Fruit fly (Drosophila melanogaster) whole organism, pupa: ENCODE measurements around the gene CG34170.

Experiments
- CG10348 ChIP-seq: fragments of 200-800 bp; sonication (Bioruptor generic); IDR thresholded peaks from 2 replicates; pipeline ENCODE4 v1.3.6; 2022; ENCODE audit warnings: missing biosample characterization, missing genetic modification characterization
- CG12605 ChIP-seq: fragments of 200-800 bp; sonication (Bioruptor generic); IDR thresholded peaks from 2 replicates; pipeline ENCODE4 v1.3.6; 2022; ENCODE audit warnings: missing biosample characterization, missing genetic modification characterization
- CG13204 ChIP-seq: fragments of 200-800 bp; sonication (Bioruptor generic); optimal IDR thresholded peaks from 2 replicates; lab custom pipeline; 2018; ENCODE audit warnings: missing biosample characterization, mild to moderate bottlenecking, missing genetic modification characterization, moderate library complexity
- CG14655 ChIP-seq: fragments of 200-800 bp; sonication (Bioruptor generic); optimal IDR thresholded peaks from 3 replicates; lab custom pipeline; 2017; ENCODE audit warnings: mild to moderate bottlenecking, missing biosample characterization, missing genetic modification reagents, missing genetic modification characterization
- CG15710 ChIP-seq: fragments of 200-800 bp; sonication (Bioruptor generic); optimal IDR thresholded peaks from 2 replicates; lab custom pipeline; 2018; ENCODE audit warnings: missing biosample characterization, mild to moderate bottlenecking, missing genetic modification characterization, moderate library complexity
- CG17806 ChIP-seq: fragments of 200-800 bp; sonication (Bioruptor generic); optimal IDR thresholded peaks from 2 replicates; lab custom pipeline; 2018; ENCODE audit warnings: missing biosample characterization, mild to moderate bottlenecking, missing genetic modification characterization, moderate library complexity
- CG32121 ChIP-seq: fragments of 200-800 bp; sonication (Bioruptor generic); IDR thresholded peaks from 2 replicates; pipeline ENCODE4 v1.3.6; 2022; ENCODE audit warnings: missing biosample characterization, missing genetic modification characterization
- CG34367 ChIP-seq: fragments of 200-800 bp; sonication (Bioruptor generic); optimal IDR thresholded peaks from 2 replicates; lab custom pipeline; 2018; ENCODE audit warnings: missing biosample characterization, mild to moderate bottlenecking, missing genetic modification characterization
- CG4496 ChIP-seq: fragments of 200-800 bp; sonication (Bioruptor generic); IDR thresholded peaks from 3 replicates; pipeline ENCODE4 v1.3.6; 2022; ENCODE audit warnings: missing biosample characterization, missing genetic modification characterization
- CG8159 ChIP-seq: fragments of 200-800 bp; sonication (Bioruptor generic); optimal IDR thresholded peaks from 3 replicates; lab custom pipeline; 2018; ENCODE audit warnings: missing biosample characterization, mild to moderate bottlenecking, missing genetic modification characterization, moderate library complexity
- CG8301 ChIP-seq: fragments of 200-800 bp; sonication (Bioruptor generic); optimal IDR thresholded peaks from 2 replicates; lab custom pipeline; 2018; ENCODE audit warnings: missing biosample characterization, mild to moderate bottlenecking, missing genetic modification characterization
- CG9948 ChIP-seq: fragments of 200-800 bp; sonication (Bioruptor generic); optimal IDR thresholded peaks from 2 replicates; lab custom pipeline; 2018; ENCODE audit warnings: missing biosample characterization, mild to moderate bottlenecking, missing genetic modification characterization, moderate library complexity
- D1 ChIP-seq: fragments of 200-800 bp; sonication (Bioruptor generic); optimal IDR thresholded peaks from 2 replicates; lab custom pipeline; 2018; ENCODE audit warnings: missing biosample characterization, mild to moderate bottlenecking, missing genetic modification characterization, moderate library complexity
- EcR ChIP-seq: fragments of 200-800 bp; sonication (Bioruptor generic); optimal IDR thresholded peaks from 3 replicates; lab custom pipeline; 2019; ENCODE audit warnings: missing biosample characterization, missing genetic modification characterization, mild to moderate bottlenecking, moderate library complexity, missing genetic modification reagents
- Ets98B ChIP-seq: fragments of 200-800 bp; sonication (Bioruptor generic); IDR thresholded peaks from 2 replicates; pipeline ENCODE4 v1.3.6; 2022; ENCODE audit warnings: missing biosample characterization, missing genetic modification characterization
- Pif1A ChIP-seq: fragments of 200-800 bp; sonication (Bioruptor generic); optimal IDR thresholded peaks from 3 replicates; lab custom pipeline; 2016; ENCODE audit warnings: missing biosample characterization, missing genetic modification characterization
- Pif1B ChIP-seq: fragments of 200-800 bp; sonication (Bioruptor generic); optimal IDR thresholded peaks from 3 replicates; lab custom pipeline; 2016; ENCODE audit warnings: missing biosample characterization, missing genetic modification characterization
- Snoo ChIP-seq: fragments of 200-800 bp; sonication (Bioruptor generic); optimal IDR thresholded peaks from 3 replicates; lab custom pipeline; 2017; ENCODE audit warnings: missing biosample characterization, mild to moderate bottlenecking, missing genetic modification characterization, inconsistent platforms
- fd96Ca ChIP-seq: fragments of 200-800 bp; sonication (Bioruptor generic); IDR thresholded peaks from 3 replicates; pipeline ENCODE4 v1.3.6; 2022; ENCODE audit warnings: missing biosample characterization, missing genetic modification characterization
- gl ChIP-seq: fragments of 200-800 bp; sonication (Bioruptor generic); optimal IDR thresholded peaks from 2 replicates; lab custom pipeline; 2018; ENCODE audit warnings: missing biosample characterization, mild to moderate bottlenecking, missing genetic modification characterization
- rn ChIP-seq: fragments of 200-800 bp; sonication (Bioruptor generic); IDR thresholded peaks from 2 replicates; pipeline ENCODE4 v1.3.6; 2022; ENCODE audit warnings: missing biosample characterization, missing genetic modification characterization

Gene CG34170

dm6 chr2L:17266677-17267357 lies 44.8 kb downstream of the CG34170 start:
- no peak for TF ChIP-seq Ets98B (GFP tag; lab: Robert Waterston, UW)
- no peak for TF ChIP-seq CG8301 (tag; lab: Kevin White, UChicago)
- no peak for TF ChIP-seq fd96Ca (GFP tag; lab: Robert Waterston, UW)
- TF ChIP-seq Pif1A (GFP tag; lab: Kevin White, UChicago) = no peak
- TF ChIP-seq CG15710 (tag; lab: Kevin White, UChicago) = peak; percentile 34
- TF ChIP-seq gl = no peak
- TF ChIP-seq CG17806 (tag; lab: Kevin White, UChicago) = peak; percentile 17
- TF ChIP-seq EcR = no peak
- no peak for TF ChIP-seq Pif1B (GFP tag; lab: Kevin White, UChicago)
- peak; percentile 60 for TF ChIP-seq CG8159 (tag; lab: Kevin White, UChicago)
- TF ChIP-seq rn (GFP tag; lab: Robert Waterston, UW) = no peak
- TF ChIP-seq CG34367 (tag; lab: Kevin White, UChicago) = no peak
- TF ChIP-seq CG32121 = no peak
- TF ChIP-seq D1 = no peak
- TF ChIP-seq CG4496 = no peak
- no peak for TF ChIP-seq CG12605 (GFP tag; lab: Robert Waterston, UW)
- TF ChIP-seq CG9948 (tag; lab: Kevin White, UChicago) = peak; percentile 29
- TF ChIP-seq CG14655 (GFP tag; lab: Kevin White, UChicago) = peak; percentile 22
- TF ChIP-seq CG13204 (GFP tag; lab: Kevin White, UChicago) = no peak
- no peak for TF ChIP-seq Snoo
- TF ChIP-seq CG10348 = no peak
- TF ChIP-seq, all 21 proteins: peak for 5

- TF ChIP-seq CG32121 = no peak
- TF ChIP-seq CG10348 = no peak
- TF ChIP-seq CG4496 = no peak
- no peak for TF ChIP-seq fd96Ca (GFP tag; lab: Robert Waterston, UW)
- no peak for TF ChIP-seq CG13204 (GFP tag; lab: Kevin White, UChicago)
- TF ChIP-seq Pif1A (GFP tag; lab: Kevin White, UChicago) = no peak
- no peak for TF ChIP-seq Pif1B (GFP tag; lab: Kevin White, UChicago)
- no peak for TF ChIP-seq D1
- no peak for TF ChIP-seq CG12605 (GFP tag; lab: Robert Waterston, UW)
- no peak for TF ChIP-seq CG14655 (GFP tag; lab: Kevin White, UChicago)
- no peak for TF ChIP-seq CG15710 (tag; lab: Kevin White, UChicago)
- no peak for TF ChIP-seq CG17806 (tag; lab: Kevin White, UChicago)
These were observed 48.3 kb downstream of the CG34170 start for dm6 chr2L:17263352-17263751.

DNA sequence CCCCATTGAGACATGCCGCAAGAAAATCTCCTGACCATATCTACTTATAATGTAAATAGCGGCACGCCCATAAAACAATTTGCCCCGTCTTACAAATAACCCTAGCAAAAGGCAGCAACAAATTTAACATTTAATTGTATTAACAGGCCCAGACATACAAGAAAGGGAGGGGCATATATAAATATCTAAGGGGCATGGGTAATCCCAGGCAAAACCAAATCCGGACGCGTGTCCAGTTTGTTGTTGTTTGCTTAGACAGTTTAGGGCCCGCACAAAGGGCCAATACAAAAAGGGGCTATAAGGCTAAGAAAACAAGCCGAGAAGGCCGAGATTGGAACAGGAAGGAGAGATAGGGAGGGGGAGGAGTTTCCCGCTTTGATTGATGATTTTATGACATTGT lies 49.4 kb downstream of the CG34170 start:
- TF ChIP-seq CG14655 (GFP tag; lab: Kevin White, UChicago) = no peak
- no peak for TF ChIP-seq CG34367 (tag; lab: Kevin White, UChicago)
- TF ChIP-seq CG15710 (tag; lab: Kevin White, UChicago) = no peak
- no peak for TF ChIP-seq gl
- TF ChIP-seq CG17806 (tag; lab: Kevin White, UChicago) = no peak
- no peak for TF ChIP-seq CG12605 (GFP tag; lab: Robert Waterston, UW)
- no peak for TF ChIP-seq fd96Ca (GFP tag; lab: Robert Waterston, UW)
- no peak for TF ChIP-seq Snoo
- TF ChIP-seq CG8301 (tag; lab: Kevin White, UChicago) = no peak
- TF ChIP-seq Pif1B (GFP tag; lab: Kevin White, UChicago) = no peak
- no peak for TF ChIP-seq Pif1A (GFP tag; lab: Kevin White, UChicago)
